Worm (Caenorhabditis elegans): Measurements from ENCODE around the gene R08E3.1.

ce11 chrX:4881310-4881709, 58.9 kb downstream of the R08E3.1 start:
- TF ChIP-seq ama-1 (optimal IDR thresholded peaks at IDR 0.05) (no peak), nhr-11 (tag; optimal IDR thresholded peaks at IDR 0.05) (no peak), odd-2 (tag; optimal IDR thresholded peaks at IDR 0.05) (no peak), hlh-8 (tag; optimal IDR thresholded peaks at IDR 0.05) (no peak), ceh-30 (tag; optimal IDR thresholded peaks at IDR 0.05) (no peak), ceh-2 (tag; optimal IDR thresholded peaks at IDR 0.05) (no peak), ceh-6 (GFP tag; optimal IDR thresholded peaks at IDR 0.05) (no peak), pha-4 (tag; optimal IDR thresholded peaks at IDR 0.05) (no peak)
